Worm (Caenorhabditis elegans): Measurements from ENCODE around the gene aptf-2.

Gene aptf-2

DNA sequence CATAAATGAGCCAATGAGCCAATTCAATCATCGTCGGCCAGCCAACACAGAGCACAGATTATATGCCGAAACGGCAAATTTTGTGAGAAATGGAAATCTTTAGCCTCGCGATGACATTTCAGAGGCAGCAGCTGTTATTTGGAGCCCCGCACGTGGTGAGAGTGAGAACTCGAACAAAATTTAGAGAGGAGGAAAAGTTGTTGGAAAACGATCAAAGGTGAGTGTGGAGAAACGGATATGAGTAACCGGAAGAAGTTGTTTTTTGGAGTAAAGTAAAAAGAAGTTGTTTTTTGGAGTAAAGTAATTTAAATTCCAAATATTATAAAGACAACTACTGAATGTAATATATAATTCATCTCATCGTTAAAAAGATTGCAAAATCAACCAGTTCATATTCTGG, 17.1 kb downstream of the aptf-2 start, which contains the start of gene Y62E10A.13:
Y62E10A.13 (minus strand) TSS at position 326 of the 400 bp plus-strand sequence.
- TF ChIP-seq F49E8.2 (tag; optimal IDR thresholded peaks at IDR 0.05; ENCODE audit: borderline replicate concordance), result peak; percentile 9
- no peak for TF ChIP-seq cey-2 (tag; optimal IDR thresholded peaks at IDR 0.05; ENCODE audit: borderline replicate concordance, insufficient read depth)
- peak; percentile 42; the same call in 1 of the 2 replicates for TF ChIP-seq lin-38 (GFP tag; IDR thresholded peaks at IDR 0.05)
- TF ChIP-seq ceh-82 (tag; optimal IDR thresholded peaks at IDR 0.05), result no peak

DNA sequence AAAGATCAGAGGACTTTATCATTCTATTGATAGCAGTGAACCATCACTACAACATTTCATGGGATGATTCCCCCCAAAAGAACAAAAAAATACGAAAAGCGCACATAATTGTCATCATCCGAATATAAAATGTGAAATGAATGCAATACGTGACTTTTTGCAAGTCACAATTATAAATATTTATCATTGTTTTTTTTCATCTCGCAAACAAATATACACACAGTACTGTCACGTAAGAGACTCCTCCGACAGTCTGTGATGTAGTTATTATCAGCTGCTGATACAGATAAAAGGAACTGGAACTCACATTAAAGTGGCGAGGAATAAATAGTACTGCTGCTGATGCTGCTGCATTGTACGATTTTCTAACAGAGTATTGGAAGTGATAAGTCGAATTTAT, 19.5 kb downstream of the aptf-2 start:
- peak; percentile 77 for TF ChIP-seq dve-1 (tag; optimal IDR thresholded peaks at IDR 0.05; ENCODE audit: insufficient read depth)
- TF ChIP-seq hif-1 (tag; optimal IDR thresholded peaks at IDR 0.05), result peak; percentile 93 to 98
- TF ChIP-seq arid-1 (GFP tag; conservative IDR thresholded peaks at IDR 0.05), result no peak
- no peak for TF ChIP-seq nhr-11 (tag; optimal IDR thresholded peaks at IDR 0.05)
- no peak for TF ChIP-seq Y105C5A.15 (GFP tag; IDR thresholded peaks at IDR 0.05)
- TF ChIP-seq snpc-1.2 (GFP tag; IDR thresholded peaks at IDR 0.05), result no peak
- no peak for TF ChIP-seq dmd-9 (GFP tag; IDR thresholded peaks at IDR 0.05)
- no peak for TF ChIP-seq Y75B8A.6 (GFP tag; IDR thresholded peaks at IDR 0.05)
- TF ChIP-seq nhr-41 (GFP tag; IDR thresholded peaks at IDR 0.05), result no peak
- peak; percentile 35 for TF ChIP-seq nhr-102 (tag; optimal IDR thresholded peaks at IDR 0.05)
- no peak for TF ChIP-seq cey-2 (tag; optimal IDR thresholded peaks at IDR 0.05; ENCODE audit: borderline replicate concordance, insufficient read depth)
- TF ChIP-seq zip-11 (GFP tag; IDR thresholded peaks at IDR 0.05), result no peak
- no peak for TF ChIP-seq lin-15B (tag; optimal IDR thresholded peaks at IDR 0.05)
- TF ChIP-seq lin-13 (GFP tag; optimal IDR thresholded peaks at IDR 0.05), result no peak
- TF ChIP-seq skn-1 (tag; optimal IDR thresholded peaks at IDR 0.05), result no peak
- TF ChIP-seq daf-16 (GFP tag; optimal IDR thresholded peaks at IDR 0.05), result no peak
- peak; percentile 97 for TF ChIP-seq daf-16 (tag; optimal IDR thresholded peaks at IDR 0.05)
- no peak for TF ChIP-seq zag-1 (tag; optimal IDR thresholded peaks at IDR 0.05)
- no peak for TF ChIP-seq Y48G9A.11 (GFP tag; IDR thresholded peaks at IDR 0.05)
- TF ChIP-seq nhr-28 (tag; optimal IDR thresholded peaks at IDR 0.05), result peak; percentile 90
- no peak for TF ChIP-seq ceh-62 (tag; optimal IDR thresholded peaks at IDR 0.05)
- TF ChIP-seq T20F7.1 (GFP tag; optimal IDR thresholded peaks at IDR 0.05), result no peak
- TF ChIP-seq nhr-48 (tag; optimal IDR thresholded peaks at IDR 0.05), result peak; percentile 61
- no peak for TF ChIP-seq ZK546.5 (tag; optimal IDR thresholded peaks at IDR 0.05)
- TF ChIP-seq ces-1 (GFP tag; optimal IDR thresholded peaks at IDR 0.05), result no peak
- peak in 1 of 2 experiments; percentile 16 for TF ChIP-seq lsy-2 (tag; optimal IDR thresholded peaks at IDR 0.05)
- no peak for TF ChIP-seq hmg-1.1 (GFP tag; IDR thresholded peaks at IDR 0.05)
- TF ChIP-seq nhr-6 (tag; optimal IDR thresholded peaks at IDR 0.05), result no peak
- TF ChIP-seq nhr-111 (GFP tag; optimal IDR thresholded peaks at IDR 0.05), result no peak
- TF ChIP-seq sdz-12 (GFP tag; optimal IDR thresholded peaks at IDR 0.05), result no peak
- no peak for TF ChIP-seq jun-1 (tag; optimal IDR thresholded peaks at IDR 0.05)
- TF ChIP-seq lin-1 (GFP tag; IDR thresholded peaks at IDR 0.05), result no peak
- no peak for TF ChIP-seq ctbp-1 (GFP tag; IDR thresholded peaks at IDR 0.05)
- TF ChIP-seq zfp-2 (tag; optimal IDR thresholded peaks at IDR 0.05), result no peak
- TF ChIP-seq ceh-44 (GFP tag; IDR thresholded peaks at IDR 0.05), result no peak
- TF ChIP-seq tra-1 (GFP tag; IDR thresholded peaks at IDR 0.05), result no peak
- no peak for TF ChIP-seq ceh-82 (tag; optimal IDR thresholded peaks at IDR 0.05)
- TF ChIP-seq egl-43 (GFP tag; IDR thresholded peaks at IDR 0.05), result no peak
- TF ChIP-seq Y5F2A.4 (GFP tag; optimal IDR thresholded peaks at IDR 0.05), result no peak
- TF ChIP-seq spr-3 (GFP tag; optimal IDR thresholded peaks at IDR 0.05), result no peak
- TF ChIP-seq mep-1 (tag; optimal IDR thresholded peaks at IDR 0.05), result no peak
- no peak for TF ChIP-seq unc-130 (GFP tag; optimal IDR thresholded peaks at IDR 0.05)
- no peak for TF ChIP-seq daf-8 (GFP tag; IDR thresholded peaks at IDR 0.05)
- no peak for TF ChIP-seq lir-3 (tag; optimal IDR thresholded peaks at IDR 0.05)
- peak; percentile 21 for TF ChIP-seq ztf-7 (tag; optimal IDR thresholded peaks at IDR 0.05)
- TF ChIP-seq R02D3.7 (tag; optimal IDR thresholded peaks at IDR 0.05), result no peak
- TF ChIP-seq set-16 (GFP tag; IDR thresholded peaks at IDR 0.05), result no peak
- no peak for TF ChIP-seq madf-5 (GFP tag; IDR thresholded peaks at IDR 0.05)

Measured in whole organism, L4 larva.